Fruit fly (Drosophila melanogaster) whole organism, prepupa: ENCODE results near the gene emc.
A peak's percentile ranks its signal among the peaks of the same experiment; 100 is the strongest.

Source experiments
- Blimp-1 ChIP-seq: fragments of 200-800 bp; sonication (Bioruptor generic); optimal IDR thresholded peaks from 3 replicates; lab custom pipeline; 2017; ENCODE audit warnings: missing biosample characterization, missing genetic modification characterization, mild to moderate bottlenecking, moderate library complexity, missing genetic modification reagents
- CG10631 ChIP-seq: fragments of 200-800 bp; sonication (Bioruptor generic); optimal IDR thresholded peaks from 2 replicates; lab custom pipeline; 2016; ENCODE audit warnings: missing biosample characterization, missing genetic modification characterization
- CG10669 ChIP-seq: fragments of 200-800 bp; sonication (Bioruptor generic); optimal IDR thresholded peaks from 3 replicates; lab custom pipeline; 2018; ENCODE audit warnings: missing biosample characterization, mild to moderate bottlenecking, missing genetic modification characterization, moderate library complexity
- CG11294 ChIP-seq: fragments of 200-800 bp; sonication (Bioruptor generic); IDR thresholded peaks from 2 replicates; pipeline ENCODE4 v1.3.6; 2022; ENCODE audit warnings: missing biosample characterization, missing genetic modification characterization
- CG11902 ChIP-seq: fragments of 200-800 bp; sonication (Bioruptor generic); optimal IDR thresholded peaks from 3 replicates; lab custom pipeline; 2016; ENCODE audit warnings: missing biosample characterization, missing genetic modification characterization
- CG15336 ChIP-seq: fragments of 200-800 bp; sonication (Bioruptor generic); IDR thresholded peaks from 2 replicates; pipeline ENCODE4 v1.3.6; 2022; ENCODE audit warnings: missing biosample characterization, missing genetic modification characterization
- CG31627 ChIP-seq: fragments of 200-800 bp; sonication (Bioruptor generic); optimal IDR thresholded peaks from 3 replicates; lab custom pipeline; 2016; ENCODE audit warnings: missing biosample characterization, missing genetic modification characterization
- CG32006 ChIP-seq: fragments of 200-800 bp; sonication (Bioruptor generic); optimal IDR thresholded peaks from 3 replicates; lab custom pipeline; 2017; ENCODE audit warnings: missing biosample characterization, mild to moderate bottlenecking, missing genetic modification characterization
- CG34406 ChIP-seq: fragments of 200-800 bp; sonication (Bioruptor generic); optimal IDR thresholded peaks from 3 replicates; lab custom pipeline; 2016; ENCODE audit warnings: missing biosample characterization, missing genetic modification characterization
- CG4318 ChIP-seq: fragments of 200-800 bp; sonication (Bioruptor generic); optimal IDR thresholded peaks from 3 replicates; lab custom pipeline; 2017; ENCODE audit warnings: missing biosample characterization, mild to moderate bottlenecking, missing genetic modification characterization
- CG6163 ChIP-seq: fragments of 200-800 bp; sonication (Bioruptor generic); IDR thresholded peaks from 3 replicates; pipeline ENCODE4 v1.3.6; 2022; ENCODE audit warnings: missing biosample characterization, missing genetic modification characterization
- CG6792 ChIP-seq: fragments of 200-800 bp; sonication (Bioruptor generic); optimal IDR thresholded peaks from 3 replicates; lab custom pipeline; 2016; ENCODE audit warnings: missing biosample characterization, missing genetic modification characterization
- CG7368 ChIP-seq: fragments of 200-800 bp; sonication (Bioruptor generic); optimal IDR thresholded peaks from 3 replicates; lab custom pipeline; 2016; ENCODE audit warnings: missing biosample characterization, missing genetic modification characterization
- CG8119 ChIP-seq: fragments of 200-800 bp; sonication (Bioruptor generic); IDR thresholded peaks from 3 replicates; pipeline ENCODE4 v1.3.6; 2022; ENCODE audit warnings: missing biosample characterization, missing genetic modification characterization
- CG8632 ChIP-seq: fragments of 200-800 bp; sonication (Bioruptor generic); optimal IDR thresholded peaks from 3 replicates; lab custom pipeline; 2016; ENCODE audit warnings: missing biosample characterization, missing genetic modification characterization
- CG9139 ChIP-seq: fragments of 200-800 bp; sonication (Bioruptor generic); optimal IDR thresholded peaks from 3 replicates; lab custom pipeline; 2017; ENCODE audit warnings: missing biosample characterization, mild to moderate bottlenecking, missing genetic modification characterization
- Eip78C ChIP-seq: fragments of 200-800 bp; sonication (Bioruptor generic); peaks from one replicate; lab custom pipeline; 2016; ENCODE audit warnings: missing biosample characterization, missing genetic modification characterization
- Eip93F ChIP-seq: fragments of 200-800 bp; sonication (Bioruptor generic); optimal IDR thresholded peaks from 2 replicates; lab custom pipeline; 2016; ENCODE audit warnings: missing biosample characterization, mild to moderate bottlenecking, missing genetic modification characterization
- Ets21C ChIP-seq: fragments of 200-800 bp; sonication (Bioruptor generic); optimal IDR thresholded peaks from 3 replicates; lab custom pipeline; 2016; ENCODE audit warnings: missing biosample characterization, missing genetic modification characterization
- Gug ChIP-seq: fragments of 200-800 bp; sonication (Bioruptor generic); IDR thresholded peaks from 2 replicates; pipeline ENCODE4 v1.3.6; 2022; ENCODE audit warnings: missing biosample characterization, missing genetic modification characterization
- Hr39 ChIP-seq: fragments of 200-800 bp; sonication (Bioruptor generic); optimal IDR thresholded peaks from 2 replicates; lab custom pipeline; 2016; ENCODE audit warnings: missing biosample characterization, missing genetic modification characterization
- Hr4 ChIP-seq: fragments of 200-800 bp; sonication (Bioruptor generic); optimal IDR thresholded peaks from 3 replicates; lab custom pipeline; 2016; ENCODE audit warnings: missing biosample characterization, missing genetic modification characterization
- Lpt ChIP-seq: fragments of 200-800 bp; sonication (Bioruptor generic); optimal IDR thresholded peaks from 3 replicates; lab custom pipeline; 2016; ENCODE audit warnings: missing biosample characterization, missing genetic modification characterization
- Met ChIP-seq: fragments of 200-800 bp; sonication (Bioruptor generic); optimal IDR thresholded peaks from 3 replicates; lab custom pipeline; 2016; ENCODE audit warnings: missing biosample characterization, missing genetic modification characterization
- OdsH ChIP-seq: fragments of 200-800 bp; sonication (Bioruptor generic); optimal IDR thresholded peaks from 3 replicates; lab custom pipeline; 2016; ENCODE audit warnings: missing biosample characterization, missing genetic modification characterization
- Smox ChIP-seq: fragments of 200-800 bp; sonication (Bioruptor generic); optimal IDR thresholded peaks from 3 replicates; lab custom pipeline; 2016; ENCODE audit warnings: missing biosample characterization, missing genetic modification characterization
- Sox14 ChIP-seq: fragments of 200-800 bp; sonication (Bioruptor generic); optimal IDR thresholded peaks from 3 replicates; lab custom pipeline; 2016; ENCODE audit warnings: missing biosample characterization, missing genetic modification characterization
- Sox15 ChIP-seq: fragments of 200-800 bp; sonication (Bioruptor generic); optimal IDR thresholded peaks from 3 replicates; lab custom pipeline; 2016; ENCODE audit warnings: missing biosample characterization, missing genetic modification characterization
- eg ChIP-seq: fragments of 200-800 bp; sonication (Bioruptor generic); IDR thresholded peaks from 3 replicates; pipeline ENCODE4 v1.3.6; 2022; ENCODE audit warnings: missing biosample characterization, missing genetic modification characterization
- fd85E ChIP-seq: fragments of 200-800 bp; sonication (Bioruptor generic); optimal IDR thresholded peaks from 3 replicates; lab custom pipeline; 2016; ENCODE audit warnings: missing biosample characterization, missing genetic modification characterization
- fkh ChIP-seq: fragments of 200-800 bp; sonication (Bioruptor generic); optimal IDR thresholded peaks from 3 replicates; lab custom pipeline; 2017; ENCODE audit warnings: missing biosample characterization, mild to moderate bottlenecking, missing genetic modification characterization, moderate library complexity
- lz ChIP-seq: fragments of 200-800 bp; sonication (Bioruptor generic); optimal IDR thresholded peaks from 3 replicates; lab custom pipeline; 2016; ENCODE audit warnings: missing biosample characterization, missing genetic modification characterization
- pdm3 ChIP-seq: fragments of 200-800 bp; sonication (Bioruptor generic); optimal IDR thresholded peaks from 3 replicates; lab custom pipeline; 2016; ENCODE audit warnings: missing biosample characterization, missing genetic modification characterization
- salr ChIP-seq, 2 experiments: fragments of 200-800 bp; sonication (Bioruptor generic); optimal IDR thresholded peaks; 3 replicates each; lab custom pipeline; 2016 to 2018; ENCODE audit warnings: missing biosample characterization in 2 of 2, missing genetic modification characterization in 2 of 2, mild to moderate bottlenecking in 1 of 2
- spab ChIP-seq: fragments of 200-800 bp; sonication (Bioruptor generic); optimal IDR thresholded peaks from 2 replicates; lab custom pipeline; 2017; ENCODE audit warnings: missing biosample characterization, mild to moderate bottlenecking, missing genetic modification characterization, missing genetic modification reagents
- ss ChIP-seq, 2 experiments: fragments of 200-800 bp; sonication (Bioruptor generic); optimal IDR thresholded peaks; 2 replicates in 1 of 2; 3 replicates in 1 of 2; lab custom pipeline; 2017 to 2018; ENCODE audit warnings: mild to moderate bottlenecking in 2 of 2, missing biosample characterization in 2 of 2, missing genetic modification characterization in 2 of 2, moderate library complexity in 1 of 2
- svp ChIP-seq: fragments of 200-800 bp; sonication (Bioruptor generic); peaks from one replicate; lab custom pipeline; 2016; ENCODE audit warnings: missing biosample characterization, missing genetic modification characterization
- topi ChIP-seq: fragments of 200-800 bp; sonication (Bioruptor generic); optimal IDR thresholded peaks from 3 replicates; lab custom pipeline; 2016; ENCODE audit warnings: missing biosample characterization, missing genetic modification characterization
- vri ChIP-seq: fragments of 200-800 bp; sonication (Bioruptor generic); optimal IDR thresholded peaks from 3 replicates; lab custom pipeline; 2016; ENCODE audit warnings: missing biosample characterization, mild to moderate bottlenecking, missing genetic modification characterization

emc gene

dm6 chr3L:780867-781701 lies 31.9 kb downstream of the emc start (continued):
- TF ChIP-seq CG10669: peak; percentile 82
- peak; percentile 96 for TF ChIP-seq CG10631 (GFP tag; lab: Kevin White, UChicago)
- peak; percentile 88 for TF ChIP-seq salr (GFP tag; optimal IDR thresholded peaks at IDR 0.05; lab: Kevin White, UChicago)
- TF ChIP-seq Hr4 (GFP tag; lab: Kevin White, UChicago): peak; percentile 78
- peak; percentile 82 to 90 for TF ChIP-seq ss (GFP tag; optimal IDR thresholded peaks at IDR 0.05; lab: Kevin White, UChicago)
- peak; percentile 92 for TF ChIP-seq Smox (GFP tag; lab: Kevin White, UChicago)
- TF ChIP-seq CG15336: peak; percentile 90
- TF ChIP-seq CG8632: peak; percentile 96
- TF ChIP-seq Sox15 (GFP tag; lab: Kevin White, UChicago): peak; percentile 94
- TF ChIP-seq CG7368: peak; percentile 80
- TF ChIP-seq CG11902 (GFP tag; lab: Kevin White, UChicago): peak; percentile 85
- peak; percentile 97 for TF ChIP-seq CG6163 (GFP tag; lab: Robert Waterston, UW)
- peak; percentile 74 for TF ChIP-seq Blimp-1 (GFP tag; lab: Kevin White, UChicago)
- TF ChIP-seq Gug: peak; percentile 90
- peak; percentile 88 for TF ChIP-seq CG32006 (GFP tag; lab: Kevin White, UChicago)
- TF ChIP-seq CG6792 (GFP tag; lab: Kevin White, UChicago): peak; percentile 97
- TF ChIP-seq fkh (GFP tag; lab: Kevin White, UChicago): no peak
- peak; percentile 90 for TF ChIP-seq topi (GFP tag; lab: Kevin White, UChicago)
- TF ChIP-seq Met (GFP tag; lab: Kevin White, UChicago): peak; percentile 94
- TF ChIP-seq CG34406 (GFP tag; lab: Kevin White, UChicago): peak; percentile 98
- peak; percentile 78 for TF ChIP-seq Ets21C (GFP tag; lab: Kevin White, UChicago)
- peak; percentile 80 for TF ChIP-seq CG9139 (GFP tag; lab: Kevin White, UChicago)
- TF ChIP-seq Lpt: peak; percentile 84
- TF ChIP-seq lz (GFP tag; lab: Kevin White, UChicago): peak; percentile 93
- TF ChIP-seq CG4318 (GFP tag; lab: Kevin White, UChicago): peak; percentile 78
- TF ChIP-seq Eip93F (GFP tag; lab: Kevin White, UChicago): peak; percentile 91
- peak; percentile 90 for TF ChIP-seq pdm3 (GFP tag; lab: Kevin White, UChicago)
- TF ChIP-seq spab: peak; percentile 86

DNA sequence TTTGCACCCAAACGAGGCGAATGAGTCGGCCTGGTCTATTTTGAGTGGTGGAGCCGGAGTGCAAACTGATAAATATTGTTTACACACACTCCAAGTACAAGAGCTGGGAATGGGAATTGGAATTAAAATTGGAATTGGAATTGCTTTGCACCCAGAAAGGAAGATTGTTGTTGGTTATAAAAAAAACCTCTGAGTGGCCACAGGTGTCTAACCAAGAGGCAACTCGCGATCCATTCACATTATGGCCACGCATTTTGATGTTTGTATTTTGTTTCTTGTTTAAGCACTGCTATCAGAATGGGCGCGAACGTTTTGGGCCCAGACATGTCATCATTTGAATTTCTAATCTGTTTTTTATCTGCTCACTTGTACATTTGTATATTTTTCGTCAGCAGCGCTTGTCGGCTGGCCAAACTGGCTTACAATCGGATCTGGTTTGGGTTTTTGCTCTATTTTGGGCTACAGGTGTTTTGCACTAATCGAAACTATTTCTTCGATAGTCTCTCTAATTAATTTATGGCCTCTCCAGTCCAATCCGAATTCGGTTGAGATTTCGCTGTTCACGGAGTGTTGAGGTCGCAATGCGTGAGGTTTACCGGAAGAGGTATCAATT lies 32.6 kb downstream of the emc start:
- TF ChIP-seq CG8119 (GFP tag; lab: Robert Waterston, UW) (0 out of 3 replicates have a peak, but pooled peaks have one; percentile 24), OdsH (no peak), fkh (GFP tag; lab: Kevin White, UChicago) (peak; percentile 52), CG31627 (no peak), Hr39 (GFP tag; lab: Kevin White, UChicago) (peak; percentile 4), eg (GFP tag; lab: Robert Waterston, UW) (0 out of 3 replicates have a peak, but pooled peaks have one; percentile 7)

- TF ChIP-seq Sox14 (GFP tag; lab: Kevin White, UChicago): no peak
- peak; percentile 24 for TF ChIP-seq vri (GFP tag; lab: Kevin White, UChicago)
- TF ChIP-seq CG6163 (GFP tag; lab: Robert Waterston, UW): no peak
- no peak for TF ChIP-seq CG31627
- peak; percentile 38 for TF ChIP-seq Eip78C (GFP tag; lab: Kevin White, UChicago)
- TF ChIP-seq CG8119 (GFP tag; lab: Robert Waterston, UW): no peak
- no peak for TF ChIP-seq CG9139 (GFP tag; lab: Kevin White, UChicago)
- TF ChIP-seq CG34406 (GFP tag; lab: Kevin White, UChicago): no peak
- peak; percentile 46 for TF ChIP-seq svp
- no peak for TF ChIP-seq CG11902 (GFP tag; lab: Kevin White, UChicago)
- TF ChIP-seq salr (GFP tag; optimal IDR thresholded peaks at IDR 0.05; lab: Kevin White, UChicago): no peak
- no peak for TF ChIP-seq CG10669
- TF ChIP-seq pdm3 (GFP tag; lab: Kevin White, UChicago): no peak
- TF ChIP-seq CG11294 (GFP tag; lab: Robert Waterston, UW): no peak
- TF ChIP-seq eg (GFP tag; lab: Robert Waterston, UW): no peak
- no peak for TF ChIP-seq fd85E (GFP tag; lab: Kevin White, UChicago)
Measured at dm6 chr3L:782521-782920, 33.3 kb downstream of the emc start.
